Fruit fly (Drosophila melanogaster): ENCODE data around the gene CG31337.

CG31337 gene

DNA sequence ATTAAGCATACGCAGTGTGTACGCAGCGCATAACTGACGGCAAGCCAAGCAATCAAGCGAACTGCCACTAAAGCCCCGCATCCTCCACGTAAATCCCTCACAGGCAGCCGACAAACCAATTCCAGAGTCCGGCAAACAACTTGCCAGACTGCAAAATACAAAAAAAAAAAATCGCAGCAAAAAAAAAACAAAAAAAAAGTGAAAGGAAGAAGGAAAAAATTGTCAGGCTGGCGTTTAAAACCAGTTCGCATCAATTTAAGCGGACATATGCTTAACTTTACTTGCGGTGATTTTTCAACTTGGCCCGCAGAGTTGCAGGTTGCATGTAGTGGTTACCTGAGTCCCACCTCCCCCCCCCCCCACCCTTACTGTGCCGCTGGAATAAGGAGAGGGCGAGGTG is 20.5 kb downstream of the CG31337 start:
- TF ChIP-seq Dll (optimal IDR thresholded peaks at IDR 0.05) = no peak
- TF ChIP-seq EcR (GFP tag; optimal IDR thresholded peaks at IDR 0.05) = no peak
- TF ChIP-seq CG8478 (optimal IDR thresholded peaks at IDR 0.05) = no peak
- TF ChIP-seq usp (GFP tag; optimal IDR thresholded peaks at IDR 0.05) = no peak
- no peak for TF ChIP-seq psq (optimal IDR thresholded peaks at IDR 0.05)
- TF ChIP-seq pan (optimal IDR thresholded peaks at IDR 0.05) = no peak

DNA sequence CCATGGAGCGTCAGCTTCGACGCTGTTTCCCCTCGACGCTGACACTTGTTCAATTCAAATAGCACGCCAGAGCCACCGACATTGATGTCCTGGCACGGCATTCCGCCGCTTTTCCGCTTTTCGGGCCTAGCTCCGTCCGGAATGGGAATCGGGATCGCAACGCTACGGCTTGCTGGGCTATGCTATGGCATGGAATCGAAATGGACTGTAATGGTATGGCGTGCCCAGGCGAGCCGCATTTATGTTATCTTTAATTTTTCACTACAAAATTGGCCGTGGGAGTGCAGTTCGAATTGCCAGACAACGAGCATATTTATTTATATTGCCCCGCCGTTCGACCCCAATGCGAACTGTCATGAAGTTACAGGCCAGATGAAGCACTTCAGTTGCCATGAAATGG is 21.8 kb downstream of the CG31337 start, which contains the start of gene CG12538:
Gene CG12538 (minus strand): TSS at position 101 of the 400 bp plus-strand sequence.
- TF ChIP-seq CG8478 (optimal IDR thresholded peaks at IDR 0.05) (no peak), EcR (GFP tag; optimal IDR thresholded peaks at IDR 0.05) (no peak), pan (optimal IDR thresholded peaks at IDR 0.05) (no peak), usp (GFP tag; optimal IDR thresholded peaks at IDR 0.05) (no peak)

DNA sequence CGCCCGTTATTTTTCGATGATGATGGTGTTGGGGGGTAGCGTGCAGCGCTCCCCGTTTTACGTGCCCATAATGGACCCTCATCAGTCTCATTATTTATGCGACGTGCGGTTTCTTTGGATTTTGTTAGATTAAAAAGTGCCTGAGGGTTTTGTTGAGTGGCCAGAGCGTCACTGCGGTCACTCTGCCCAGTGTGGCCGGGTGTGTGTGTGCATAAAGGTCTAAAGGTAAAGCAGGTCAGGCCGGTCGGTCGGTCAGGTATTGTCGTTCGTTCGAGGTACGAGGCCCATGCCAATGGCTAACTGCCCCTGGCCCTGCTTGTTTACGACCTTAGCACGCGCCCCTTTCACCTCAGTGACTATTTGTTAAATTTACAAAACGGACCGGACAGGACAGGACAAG is 35.4 kb downstream of the CG31337 start:
- TF ChIP-seq psq (optimal IDR thresholded peaks at IDR 0.05) (no peak), EcR (GFP tag; optimal IDR thresholded peaks at IDR 0.05) (no peak), CG8478 (optimal IDR thresholded peaks at IDR 0.05) (no peak), usp (GFP tag; optimal IDR thresholded peaks at IDR 0.05) (no peak), Dll (optimal IDR thresholded peaks at IDR 0.05) (no peak), pan (optimal IDR thresholded peaks at IDR 0.05) (no peak)

All from whole organism.